Fruit fly (Drosophila melanogaster) whole organism, prepupa: Measurements from ENCODE around the gene ppk31.

Experiments used
- Blimp-1 ChIP-seq: fragments of 200-800 bp; sonication (Bioruptor generic); optimal IDR thresholded peaks from 3 replicates; lab custom pipeline; 2017; ENCODE audit warnings: missing biosample characterization, missing genetic modification characterization, mild to moderate bottlenecking, moderate library complexity, missing genetic modification reagents
- CG10631 ChIP-seq: fragments of 200-800 bp; sonication (Bioruptor generic); optimal IDR thresholded peaks from 2 replicates; lab custom pipeline; 2016; ENCODE audit warnings: missing biosample characterization, missing genetic modification characterization
- CG10669 ChIP-seq: fragments of 200-800 bp; sonication (Bioruptor generic); optimal IDR thresholded peaks from 3 replicates; lab custom pipeline; 2018; ENCODE audit warnings: missing biosample characterization, mild to moderate bottlenecking, missing genetic modification characterization, moderate library complexity
- CG11762 ChIP-seq: fragments of 200-800 bp; sonication (Bioruptor generic); optimal IDR thresholded peaks from 3 replicates; lab custom pipeline; 2016; ENCODE audit warnings: missing biosample characterization, missing genetic modification characterization; ENCODE audit not compliant: insufficient read depth
- CG15336 ChIP-seq: fragments of 200-800 bp; sonication (Bioruptor generic); IDR thresholded peaks from 2 replicates; pipeline ENCODE4 v1.3.6; 2022; ENCODE audit warnings: missing biosample characterization, missing genetic modification characterization
- CG1621 ChIP-seq: fragments of 200-800 bp; sonication (Bioruptor generic); optimal IDR thresholded peaks from 3 replicates; lab custom pipeline; 2018; ENCODE audit warnings: missing biosample characterization, mild to moderate bottlenecking, missing genetic modification characterization
- CG16779 ChIP-seq: fragments of 200-800 bp; sonication (Bioruptor generic); optimal IDR thresholded peaks from 3 replicates; lab custom pipeline; 2017; ENCODE audit warnings: missing biosample characterization, mild to moderate bottlenecking, missing genetic modification characterization
- CG3032 ChIP-seq: fragments of 200-800 bp; optimal IDR thresholded peaks from 2 replicates; lab custom pipeline; 2019; ENCODE audit warnings: missing biosample characterization, mild to moderate bottlenecking, missing genetic modification characterization, moderate library complexity
- CG31627 ChIP-seq: fragments of 200-800 bp; sonication (Bioruptor generic); optimal IDR thresholded peaks from 3 replicates; lab custom pipeline; 2016; ENCODE audit warnings: missing biosample characterization, missing genetic modification characterization
- CG32006 ChIP-seq: fragments of 200-800 bp; sonication (Bioruptor generic); optimal IDR thresholded peaks from 3 replicates; lab custom pipeline; 2017; ENCODE audit warnings: missing biosample characterization, mild to moderate bottlenecking, missing genetic modification characterization
- CG3919 ChIP-seq: fragments of 200-800 bp; sonication (Bioruptor generic); optimal IDR thresholded peaks from 3 replicates; lab custom pipeline; 2016; ENCODE audit warnings: missing biosample characterization, missing genetic modification characterization
- CG4318 ChIP-seq: fragments of 200-800 bp; sonication (Bioruptor generic); optimal IDR thresholded peaks from 3 replicates; lab custom pipeline; 2017; ENCODE audit warnings: missing biosample characterization, mild to moderate bottlenecking, missing genetic modification characterization
- CG6163 ChIP-seq: fragments of 200-800 bp; sonication (Bioruptor generic); IDR thresholded peaks from 3 replicates; pipeline ENCODE4 v1.3.6; 2022; ENCODE audit warnings: missing biosample characterization, missing genetic modification characterization
- CG6792 ChIP-seq: fragments of 200-800 bp; sonication (Bioruptor generic); optimal IDR thresholded peaks from 3 replicates; lab custom pipeline; 2016; ENCODE audit warnings: missing biosample characterization, missing genetic modification characterization
- CG6808 ChIP-seq: fragments of 200-800 bp; sonication (Bioruptor generic); optimal IDR thresholded peaks from 3 replicates; lab custom pipeline; 2017; ENCODE audit warnings: missing biosample characterization, missing genetic modification characterization, mild to moderate bottlenecking, moderate library complexity, missing genetic modification reagents
- CG6854 ChIP-seq: fragments of 200-800 bp; sonication (Bioruptor generic); optimal IDR thresholded peaks from 2 replicates; lab custom pipeline; 2017; ENCODE audit warnings: missing biosample characterization, mild to moderate bottlenecking, missing genetic modification characterization
- CG7368 ChIP-seq: fragments of 200-800 bp; sonication (Bioruptor generic); optimal IDR thresholded peaks from 3 replicates; lab custom pipeline; 2016; ENCODE audit warnings: missing biosample characterization, missing genetic modification characterization
- CG8632 ChIP-seq: fragments of 200-800 bp; sonication (Bioruptor generic); optimal IDR thresholded peaks from 3 replicates; lab custom pipeline; 2016; ENCODE audit warnings: missing biosample characterization, missing genetic modification characterization
- CG9139 ChIP-seq: fragments of 200-800 bp; sonication (Bioruptor generic); optimal IDR thresholded peaks from 3 replicates; lab custom pipeline; 2017; ENCODE audit warnings: missing biosample characterization, mild to moderate bottlenecking, missing genetic modification characterization
- Eip75B ChIP-seq: fragments of 200-800 bp; sonication (Bioruptor generic); optimal IDR thresholded peaks from 3 replicates; lab custom pipeline; 2016; ENCODE audit warnings: missing biosample characterization, missing genetic modification characterization
- Eip78C ChIP-seq: fragments of 200-800 bp; sonication (Bioruptor generic); peaks from one replicate; lab custom pipeline; 2016; ENCODE audit warnings: missing biosample characterization, missing genetic modification characterization
- Eip93F ChIP-seq: fragments of 200-800 bp; sonication (Bioruptor generic); optimal IDR thresholded peaks from 2 replicates; lab custom pipeline; 2016; ENCODE audit warnings: missing biosample characterization, mild to moderate bottlenecking, missing genetic modification characterization
- Ets21C ChIP-seq: fragments of 200-800 bp; sonication (Bioruptor generic); optimal IDR thresholded peaks from 3 replicates; lab custom pipeline; 2016; ENCODE audit warnings: missing biosample characterization, missing genetic modification characterization
- Gug ChIP-seq: fragments of 200-800 bp; sonication (Bioruptor generic); IDR thresholded peaks from 2 replicates; pipeline ENCODE4 v1.3.6; 2022; ENCODE audit warnings: missing biosample characterization, missing genetic modification characterization
- Hr38 ChIP-seq: sonication (Bioruptor generic); optimal IDR thresholded peaks from 2 replicates; lab custom pipeline; 2016; ENCODE audit warnings: missing biosample characterization, missing genetic modification characterization
- Hr39 ChIP-seq: fragments of 200-800 bp; sonication (Bioruptor generic); optimal IDR thresholded peaks from 2 replicates; lab custom pipeline; 2016; ENCODE audit warnings: missing biosample characterization, missing genetic modification characterization
- Lpt ChIP-seq: fragments of 200-800 bp; sonication (Bioruptor generic); optimal IDR thresholded peaks from 3 replicates; lab custom pipeline; 2016; ENCODE audit warnings: missing biosample characterization, missing genetic modification characterization
- OdsH ChIP-seq: fragments of 200-800 bp; sonication (Bioruptor generic); optimal IDR thresholded peaks from 3 replicates; lab custom pipeline; 2016; ENCODE audit warnings: missing biosample characterization, missing genetic modification characterization
- Smox ChIP-seq: fragments of 200-800 bp; sonication (Bioruptor generic); optimal IDR thresholded peaks from 3 replicates; lab custom pipeline; 2016; ENCODE audit warnings: missing biosample characterization, missing genetic modification characterization
- Sox14 ChIP-seq: fragments of 200-800 bp; sonication (Bioruptor generic); optimal IDR thresholded peaks from 3 replicates; lab custom pipeline; 2016; ENCODE audit warnings: missing biosample characterization, missing genetic modification characterization
- achi ChIP-seq: fragments of 200-800 bp; sonication (Bioruptor generic); optimal IDR thresholded peaks from 3 replicates; lab custom pipeline; 2016; ENCODE audit warnings: missing biosample characterization, missing genetic modification characterization
- acj6 ChIP-seq: fragments of 200-800 bp; sonication (Bioruptor generic); optimal IDR thresholded peaks from 3 replicates; lab custom pipeline; 2016; ENCODE audit warnings: missing biosample characterization, missing genetic modification characterization
- cyc ChIP-seq: fragments of 200-800 bp; sonication (Bioruptor generic); optimal IDR thresholded peaks from 3 replicates; lab custom pipeline; 2016; ENCODE audit warnings: missing biosample characterization, missing genetic modification characterization
- dac ChIP-seq: fragments of 200-800 bp; sonication (Bioruptor generic); optimal IDR thresholded peaks from 2 replicates; lab custom pipeline; 2017; ENCODE audit warnings: missing biosample characterization, mild to moderate bottlenecking, missing genetic modification characterization
- dsx ChIP-seq: fragments of 200-800 bp; optimal IDR thresholded peaks from 3 replicates; lab custom pipeline; 2019; ENCODE audit warnings: missing biosample characterization, mild to moderate bottlenecking, missing genetic modification characterization, moderate library complexity; ENCODE audit not compliant: poor library complexity, severe bottlenecking
- fd85E ChIP-seq: fragments of 200-800 bp; sonication (Bioruptor generic); optimal IDR thresholded peaks from 3 replicates; lab custom pipeline; 2016; ENCODE audit warnings: missing biosample characterization, missing genetic modification characterization
- fkh ChIP-seq: fragments of 200-800 bp; sonication (Bioruptor generic); optimal IDR thresholded peaks from 3 replicates; lab custom pipeline; 2017; ENCODE audit warnings: missing biosample characterization, mild to moderate bottlenecking, missing genetic modification characterization, moderate library complexity
- lz ChIP-seq: fragments of 200-800 bp; sonication (Bioruptor generic); optimal IDR thresholded peaks from 3 replicates; lab custom pipeline; 2016; ENCODE audit warnings: missing biosample characterization, missing genetic modification characterization
- net ChIP-seq: fragments of 200-800 bp; sonication (Bioruptor generic); optimal IDR thresholded peaks from 3 replicates; lab custom pipeline; 2016; ENCODE audit warnings: missing biosample characterization, missing genetic modification characterization
- salr ChIP-seq, 2 experiments: fragments of 200-800 bp; sonication (Bioruptor generic); optimal IDR thresholded peaks; 3 replicates each; lab custom pipeline; 2016 to 2018; ENCODE audit warnings: missing biosample characterization in 2 of 2, missing genetic modification characterization in 2 of 2, mild to moderate bottlenecking in 1 of 2
- svp ChIP-seq: fragments of 200-800 bp; sonication (Bioruptor generic); peaks from one replicate; lab custom pipeline; 2016; ENCODE audit warnings: missing biosample characterization, missing genetic modification characterization
- topi ChIP-seq: fragments of 200-800 bp; sonication (Bioruptor generic); optimal IDR thresholded peaks from 3 replicates; lab custom pipeline; 2016; ENCODE audit warnings: missing biosample characterization, missing genetic modification characterization
- vri ChIP-seq: fragments of 200-800 bp; sonication (Bioruptor generic); optimal IDR thresholded peaks from 3 replicates; lab custom pipeline; 2016; ENCODE audit warnings: missing biosample characterization, mild to moderate bottlenecking, missing genetic modification characterization

ppk31 gene

DNA sequence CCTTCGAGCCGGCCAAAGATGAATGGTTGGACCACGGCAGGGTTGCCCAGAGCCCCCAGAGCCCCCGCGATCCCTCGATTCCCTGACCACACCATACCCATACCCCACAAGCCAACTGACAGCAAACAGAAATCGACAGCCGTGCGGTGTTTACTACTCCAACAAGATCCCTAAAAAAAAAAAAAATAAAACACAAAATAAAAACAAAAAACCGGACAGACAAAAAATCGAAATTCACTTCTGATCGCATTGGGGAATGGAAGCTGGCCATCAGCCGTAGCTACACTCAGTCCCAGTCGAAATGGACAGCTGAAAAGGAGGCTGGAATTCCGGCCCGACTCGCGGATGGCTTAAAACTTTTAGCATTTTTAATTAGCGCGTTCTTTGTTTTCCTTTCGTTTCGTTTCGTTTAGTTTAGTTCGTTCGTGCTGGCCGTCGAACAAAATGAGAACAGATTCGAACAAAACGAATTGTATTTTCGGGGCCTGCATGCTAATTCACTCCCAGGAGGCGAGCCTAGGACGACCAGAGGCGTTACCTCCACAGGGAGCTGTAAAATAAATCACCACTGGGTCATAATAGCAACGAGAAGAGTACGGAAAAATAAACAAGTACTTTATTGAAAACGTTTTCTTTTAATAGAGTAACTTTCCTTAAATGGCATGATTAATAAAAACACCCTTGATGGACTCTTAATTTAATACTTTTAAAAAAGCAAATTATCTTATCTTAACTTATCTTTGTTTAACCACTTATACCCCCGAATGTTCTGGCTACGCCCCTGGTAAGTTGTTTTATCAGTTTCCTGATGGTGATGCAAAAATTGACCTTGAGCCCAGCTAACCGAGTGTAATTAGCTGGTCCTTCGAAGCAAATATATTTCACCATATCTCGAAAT lies 36.2 kb downstream of the ppk31 start (continued):
- peak; percentile 27 for TF ChIP-seq Hr39
- peak; percentile 52 for TF ChIP-seq CG3919 (GFP tag; lab: Kevin White, UChicago)
- no peak for TF ChIP-seq CG1621 (tag; lab: Kevin White, UChicago)
- no peak for TF ChIP-seq net
- no peak for TF ChIP-seq Blimp-1 (GFP tag; lab: Kevin White, UChicago)
- no peak for TF ChIP-seq CG15336 (GFP tag; lab: Robert Waterston, UW)
- no peak for TF ChIP-seq Ets21C (GFP tag; lab: Kevin White, UChicago)
- no peak for TF ChIP-seq CG9139 (GFP tag; lab: Kevin White, UChicago)
- TF ChIP-seq Eip75B = peak; percentile 46
- no peak for TF ChIP-seq CG16779 (tag; lab: Kevin White, UChicago)
- peak; percentile 89 for TF ChIP-seq Eip78C (GFP tag; lab: Kevin White, UChicago)
- TF ChIP-seq Hr38 (GFP tag; lab: Kevin White, UChicago) = no peak
- peak; percentile 20 for TF ChIP-seq cyc (GFP tag; lab: Kevin White, UChicago)
- TF ChIP-seq Eip93F = no peak
- peak; percentile 29 for TF ChIP-seq Smox (GFP tag; lab: Kevin White, UChicago)
- peak; percentile 67 for TF ChIP-seq CG10669
- TF ChIP-seq CG6854 (GFP tag; lab: Kevin White, UChicago) = peak; percentile 46
- peak; percentile 25 for TF ChIP-seq lz (GFP tag; lab: Kevin White, UChicago)
- TF ChIP-seq achi = peak; percentile 25
- peak; percentile 0 for TF ChIP-seq dsx
- peak; percentile 53 for TF ChIP-seq acj6 (GFP tag; lab: Kevin White, UChicago)
- TF ChIP-seq CG11762 (GFP tag; lab: Kevin White, UChicago) = peak; percentile 48
- no peak for TF ChIP-seq Lpt (GFP tag; lab: Kevin White, UChicago)
- 0 out of 3 replicates have a peak, but pooled peaks have one; percentile 24 for TF ChIP-seq CG6163 (GFP tag; lab: Robert Waterston, UW)
- peak; percentile 9 for TF ChIP-seq topi (GFP tag; lab: Kevin White, UChicago)
- no peak for TF ChIP-seq fd85E (GFP tag; lab: Kevin White, UChicago)
- peak; percentile 6 for TF ChIP-seq Sox14 (GFP tag; lab: Kevin White, UChicago)
- TF ChIP-seq svp (GFP tag; lab: Kevin White, UChicago) = peak; percentile 60
- no peak for TF ChIP-seq vri (GFP tag; lab: Kevin White, UChicago)
- TF ChIP-seq Gug (GFP tag; lab: Robert Waterston, UW) = no peak

DNA sequence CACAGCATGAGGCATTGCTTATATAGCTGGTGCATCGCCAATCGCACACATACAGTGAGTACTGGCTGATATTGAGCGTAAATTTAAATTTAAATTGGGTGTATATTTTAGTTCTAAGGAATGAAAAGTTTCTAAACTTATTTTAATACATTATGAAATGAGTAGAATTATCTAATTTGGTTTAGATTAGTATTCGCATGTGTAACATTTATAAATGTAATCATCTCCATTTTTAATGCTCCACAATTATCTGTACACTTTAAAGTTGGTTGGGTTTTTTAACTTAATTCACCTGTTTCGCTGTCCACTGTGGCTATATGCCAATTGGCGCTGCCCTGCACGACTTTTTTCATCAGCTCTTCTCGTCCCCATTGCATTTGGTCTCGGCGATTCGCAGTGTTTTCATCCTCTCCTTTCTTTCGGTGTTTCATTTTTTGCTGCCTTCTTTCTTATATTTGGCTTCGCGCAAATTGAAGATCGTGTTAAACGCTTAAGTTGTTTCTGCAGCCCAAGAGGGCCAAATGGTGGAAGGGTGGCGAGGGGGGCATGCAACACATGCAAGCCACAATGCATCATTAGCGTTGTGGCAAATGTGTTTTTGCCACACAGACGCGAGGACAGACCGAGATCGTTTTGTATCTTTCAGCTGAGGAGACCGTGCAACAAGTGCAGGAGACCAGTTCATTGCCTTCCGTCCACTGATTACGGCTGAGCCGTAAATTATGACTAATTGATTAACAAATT lies 38.8 kb downstream of the ppk31 start:
- TF ChIP-seq Eip75B (peak; percentile 62), Hr39 (peak; percentile 22), Ets21C (GFP tag; lab: Kevin White, UChicago) (peak; percentile 18), Hr38 (GFP tag; lab: Kevin White, UChicago) (no peak), acj6 (GFP tag; lab: Kevin White, UChicago) (peak; percentile 75), CG16779 (tag; lab: Kevin White, UChicago) (peak; percentile 64), CG6792 (GFP tag; lab: Kevin White, UChicago) (peak; percentile 65), CG3919 (GFP tag; lab: Kevin White, UChicago) (peak; percentile 75), CG8632 (GFP tag; lab: Kevin White, UChicago) (peak; percentile 68), CG7368 (peak; percentile 28), achi (peak; percentile 75), CG31627 (GFP tag; lab: Kevin White, UChicago) (peak; percentile 33), Smox (GFP tag; lab: Kevin White, UChicago) (peak; percentile 63), vri (GFP tag; lab: Kevin White, UChicago) (peak; percentile 44), dac (GFP tag; lab: Kevin White, UChicago) (no peak), CG4318 (GFP tag; lab: Kevin White, UChicago) (peak; percentile 11), CG6163 (GFP tag; lab: Robert Waterston, UW) (peak; percentile 62; the same call in 2 of the 3 replicates), net (peak; percentile 53), CG10631 (GFP tag; lab: Kevin White, UChicago) (peak; percentile 82), OdsH (GFP tag; lab: Kevin White, UChicago) (peak; percentile 73), CG9139 (GFP tag; lab: Kevin White, UChicago) (peak; percentile 64), CG32006 (GFP tag; lab: Kevin White, UChicago) (peak; percentile 37), svp (GFP tag; lab: Kevin White, UChicago) (peak; percentile 81), CG3032 (tag; lab: Kevin White, UChicago) (peak; percentile 90), dsx (peak; percentile 77), salr (GFP tag; optimal IDR thresholded peaks at IDR 0.05; lab: Kevin White, UChicago) (peak; percentile 18 to 54), topi (GFP tag; lab: Kevin White, UChicago) (peak; percentile 48), fkh (GFP tag; lab: Kevin White, UChicago) (no peak), Gug (GFP tag; lab: Robert Waterston, UW) (no peak), CG15336 (GFP tag; lab: Robert Waterston, UW) (peak; percentile 36; the same call in 1 of the 2 replicates), CG1621 (tag; lab: Kevin White, UChicago) (peak; percentile 12), Lpt (GFP tag; lab: Kevin White, UChicago) (peak; percentile 43), CG6808 (GFP tag; lab: Kevin White, UChicago) (peak; percentile 89)
